Worm (Caenorhabditis elegans): ENCODE results near the gene C05E4.15.

DNA sequence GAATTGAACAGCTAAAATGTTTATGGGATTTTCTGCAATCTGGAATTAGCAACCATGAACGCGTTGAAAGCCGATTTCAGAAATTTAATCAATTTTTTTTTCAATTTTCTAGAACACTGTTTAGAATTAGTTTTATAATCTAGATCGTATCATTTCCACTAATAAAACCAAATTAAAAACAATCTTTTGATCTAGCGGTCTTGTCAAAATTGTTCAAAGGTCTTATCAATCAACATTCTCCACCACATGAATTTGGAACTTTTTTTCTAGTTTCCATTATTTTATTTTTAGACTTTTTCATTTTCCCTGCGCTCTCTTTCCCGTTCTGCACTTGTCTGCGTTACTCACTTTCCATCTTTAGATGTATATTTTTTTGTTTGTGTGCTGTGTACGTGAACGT, 1.2 kb upstream of the C05E4.15 start, which contains the start of gene srp-2:
- TF ChIP-seq pag-3 (tag; optimal IDR thresholded peaks at IDR 0.05; ENCODE audit: borderline replicate concordance) (no peak), nfya-1 (tag; optimal IDR thresholded peaks at IDR 0.05) (no peak), K02D7.2 (tag; optimal IDR thresholded peaks at IDR 0.05) (no peak), fax-1 (tag; optimal IDR thresholded peaks at IDR 0.05) (no peak), madf-2 (tag; optimal IDR thresholded peaks at IDR 0.05) (no peak), ama-1 (optimal IDR thresholded peaks at IDR 0.05) (no peak), hlh-6 (tag; optimal IDR thresholded peaks at IDR 0.05) (no peak), dve-1 (tag; optimal IDR thresholded peaks at IDR 0.05) (no peak)

All from whole organism, late embryonic.